Worm (Caenorhabditis elegans): ENCODE data around the gene C34E10.9.

Gene C34E10.9

DNA sequence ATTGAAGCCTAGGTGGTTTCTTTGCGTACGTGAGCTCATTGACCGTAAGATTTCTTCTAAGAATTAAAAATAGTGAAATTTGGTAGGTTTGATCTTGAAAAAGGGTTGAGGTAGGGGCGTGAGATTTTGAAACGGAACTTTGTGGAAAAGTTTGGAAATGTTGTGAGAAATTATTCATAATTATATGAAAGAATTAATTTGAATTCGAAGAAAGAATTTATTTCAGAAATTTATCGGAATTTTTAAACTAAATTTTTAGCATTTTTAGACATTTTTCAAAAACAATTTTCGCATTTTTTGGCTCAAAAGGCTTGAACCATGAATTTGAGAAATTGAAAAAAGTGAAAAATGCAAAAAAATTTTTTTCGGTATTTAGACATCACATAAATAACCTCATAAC, 49.0 kb downstream of the C34E10.9 start:
- no peak for TF ChIP-seq hlh-6 (tag; optimal IDR thresholded peaks at IDR 0.05)
- no peak for TF ChIP-seq ceh-30 (tag; optimal IDR thresholded peaks at IDR 0.05)
- TF ChIP-seq lin-11 (tag; optimal IDR thresholded peaks at IDR 0.05): no peak
- TF ChIP-seq mec-3 (tag; optimal IDR thresholded peaks at IDR 0.05; ENCODE audit: borderline replicate concordance): no peak
- no peak for TF ChIP-seq ceh-31 (tag; optimal IDR thresholded peaks at IDR 0.05)
- TF ChIP-seq elt-4 (tag; optimal IDR thresholded peaks at IDR 0.05): no peak
- no peak for TF ChIP-seq unc-55 (GFP tag; optimal IDR thresholded peaks at IDR 0.05)
- TF ChIP-seq ceh-48 (tag; optimal IDR thresholded peaks at IDR 0.05): no peak
